Fruit fly (Drosophila melanogaster) whole organism, embryonic: ENCODE results near the gene CG45045.

Experiments used
- B-H1 ChIP-seq: fragments of 200-800 bp; sonication (Bioruptor generic); IDR thresholded peaks from 3 replicates; pipeline ENCODE4 v1.3.6; 2022; ENCODE audit warnings: missing biosample characterization, missing genetic modification characterization
- Bgb ChIP-seq: fragments of 200-800 bp; sonication (Bioruptor generic); IDR thresholded peaks from 2 replicates; pipeline ENCODE4 v1.3.6; 2022; ENCODE audit warnings: missing biosample characterization, missing genetic modification characterization; ENCODE audit not compliant: partially characterized antibody
- CG10274 ChIP-seq: fragments of 200-800 bp; sonication (Bioruptor generic); optimal IDR thresholded peaks from 3 replicates; lab custom pipeline; 2017; ENCODE audit warnings: missing biosample characterization, mild to moderate bottlenecking, missing genetic modification characterization
- CG10366 ChIP-seq: fragments of 200-800 bp; sonication (Bioruptor generic); IDR thresholded peaks from 2 replicates; pipeline ENCODE4 v1.3.6; 2022; ENCODE audit warnings: missing biosample characterization, missing genetic modification characterization
- CG10462 ChIP-seq: fragments of 200-800 bp; sonication (Bioruptor generic); optimal IDR thresholded peaks from 2 replicates; lab custom pipeline; 2016; ENCODE audit warnings: missing biosample characterization, missing genetic modification characterization
- CG11085 ChIP-seq: fragments of 200-800 bp; sonication (Bioruptor generic); IDR thresholded peaks from 2 replicates; pipeline ENCODE4 v1.3.6; 2022; ENCODE audit warnings: missing biosample characterization, missing genetic modification characterization
- CG12219 ChIP-seq: fragments of 200-800 bp; sonication (Bioruptor generic); optimal IDR thresholded peaks from 3 replicates; lab custom pipeline; 2018; ENCODE audit warnings: missing biosample characterization, mild to moderate bottlenecking, missing genetic modification characterization
- CG12769 ChIP-seq: fragments of 200-800 bp; sonication (Bioruptor generic); optimal IDR thresholded peaks from 2 replicates; lab custom pipeline; 2019; ENCODE audit warnings: missing biosample characterization, mild to moderate bottlenecking, missing genetic modification characterization, moderate library complexity
- CG1603 ChIP-seq: fragments of 200-800 bp; sonication (Bioruptor generic); optimal IDR thresholded peaks from 2 replicates; lab custom pipeline; 2019; ENCODE audit warnings: missing biosample characterization, mild to moderate bottlenecking, missing genetic modification characterization, moderate library complexity
- CG17385 ChIP-seq: fragments of 200-800 bp; sonication (Bioruptor generic); optimal IDR thresholded peaks from 3 replicates; lab custom pipeline; 2018; ENCODE audit warnings: missing biosample characterization, mild to moderate bottlenecking, missing genetic modification characterization
- CG18599 ChIP-seq: fragments of 200-800 bp; sonication (Bioruptor generic); optimal IDR thresholded peaks from 3 replicates; lab custom pipeline; 2017; ENCODE audit warnings: missing biosample characterization, missing genetic modification characterization, mild to moderate bottlenecking, moderate library complexity, missing genetic modification reagents
- CG2199 ChIP-seq: fragments of 200-800 bp; sonication (Bioruptor generic); IDR thresholded peaks from 3 replicates; pipeline ENCODE4 v1.3.6; 2022; ENCODE audit warnings: missing biosample characterization, missing genetic modification characterization
- CG5953 ChIP-seq: fragments of 200-800 bp; sonication (Bioruptor generic); IDR thresholded peaks from 2 replicates; pipeline ENCODE4 v1.3.6; 2022; ENCODE audit warnings: missing biosample characterization, missing genetic modification characterization
- CG6654 ChIP-seq: fragments of 200-800 bp; sonication (Bioruptor generic); optimal IDR thresholded peaks from 2 replicates; lab custom pipeline; 2017; ENCODE audit warnings: missing biosample characterization, mild to moderate bottlenecking, missing genetic modification characterization
- CG9797 ChIP-seq: fragments of 200-800 bp; sonication (Bioruptor generic); optimal IDR thresholded peaks from 3 replicates; lab custom pipeline; 2018; ENCODE audit warnings: missing biosample characterization, mild to moderate bottlenecking, missing genetic modification characterization
- CG9932 ChIP-seq: fragments of 200-800 bp; sonication (Bioruptor generic); IDR thresholded peaks from 2 replicates; pipeline ENCODE4 v1.3.6; 2022; ENCODE audit warnings: missing biosample characterization, missing genetic modification characterization
- CTCF ChIP-seq: fragments of 200-800 bp; sonication (Bioruptor generic); optimal IDR thresholded peaks from 2 replicates; lab custom pipeline; 2017; ENCODE audit warnings: missing biosample characterization, mild to moderate bottlenecking, missing genetic modification characterization, moderate library complexity
- HLH4C ChIP-seq: fragments of 200-800 bp; sonication (Bioruptor generic); IDR thresholded peaks from 3 replicates; pipeline ENCODE4 v1.3.6; 2022; ENCODE audit warnings: missing biosample characterization, missing genetic modification characterization; ENCODE audit not compliant: partially characterized antibody
- Hey ChIP-seq: fragments of 200-800 bp; sonication (Bioruptor generic); optimal IDR thresholded peaks from 3 replicates; lab custom pipeline; 2018; ENCODE audit warnings: missing biosample characterization, mild to moderate bottlenecking, missing genetic modification characterization
- Hr78 ChIP-seq, 2 experiments: fragments of 200-800 bp in 1 of 2; fragments of >200 bp in 1 of 2; sonication (Bioruptor generic) in 1 of 2; optimal IDR thresholded peaks; 2 replicates each; lab custom pipeline; 2017 to 2019; ENCODE audit warnings: missing biosample characterization in 2 of 2, missing genetic modification characterization in 2 of 2, mild to moderate bottlenecking in 1 of 2, moderate library complexity in 1 of 2
- NFAT ChIP-seq: fragments of 200-800 bp; sonication (Bioruptor generic); IDR thresholded peaks from 2 replicates; pipeline ENCODE4 v1.3.6; 2022; ENCODE audit warnings: missing biosample characterization, missing genetic modification characterization
- NK7.1 ChIP-seq: fragments of 200-800 bp; sonication (Bioruptor generic); optimal IDR thresholded peaks from 3 replicates; lab custom pipeline; 2016; ENCODE audit warnings: missing biosample characterization, missing genetic modification characterization
- Optix ChIP-seq: fragments of 200-800 bp; sonication (Bioruptor generic); IDR thresholded peaks from 3 replicates; pipeline ENCODE4 v1.3.6; 2022; ENCODE audit warnings: missing biosample characterization, missing genetic modification characterization
- Ptx1 ChIP-seq: fragments of 200-800 bp; sonication (Bioruptor generic); IDR thresholded peaks from 2 replicates; pipeline ENCODE4 v1.3.6; 2022; ENCODE audit warnings: missing biosample characterization, missing genetic modification characterization
- Sry-β ChIP-seq: fragments of 200-800 bp; sonication (Bioruptor generic); optimal IDR thresholded peaks from 2 replicates; lab custom pipeline; 2018; ENCODE audit warnings: missing biosample characterization, mild to moderate bottlenecking, missing genetic modification characterization, moderate library complexity
- Usf ChIP-seq: fragments of 200-800 bp; sonication (Bioruptor generic); optimal IDR thresholded peaks from 2 replicates; lab custom pipeline; 2017; ENCODE audit warnings: missing genotype, missing biosample characterization, missing genetic modification characterization
- ab ChIP-seq: fragments of 200-800 bp; sonication (Bioruptor generic); optimal IDR thresholded peaks from 2 replicates; lab custom pipeline; 2016; ENCODE audit warnings: missing biosample characterization, missing genetic modification characterization
- al ChIP-seq: fragments of 200-800 bp; sonication (Bioruptor generic); IDR thresholded peaks from 2 replicates; pipeline ENCODE4 v1.3.6; 2022; ENCODE audit warnings: missing biosample characterization, missing genetic modification characterization
- amos ChIP-seq: fragments of 200-800 bp; sonication (Bioruptor generic); IDR thresholded peaks from 2 replicates; pipeline ENCODE4 v1.3.6; 2022; ENCODE audit warnings: missing biosample characterization, missing genetic modification characterization; ENCODE audit not compliant: partially characterized antibody
- ara ChIP-seq: fragments of 200-800 bp; sonication (Bioruptor generic); IDR thresholded peaks from 2 replicates; pipeline ENCODE4 v1.3.6; 2022; ENCODE audit warnings: missing biosample characterization, missing genetic modification characterization
- ato ChIP-seq: fragments of 200-800 bp; sonication (Bioruptor generic); IDR thresholded peaks from 2 replicates; pipeline ENCODE4 v1.3.6; 2022; ENCODE audit warnings: missing biosample characterization, missing genetic modification characterization; ENCODE audit not compliant: partially characterized antibody
- bsh ChIP-seq, 2 experiments: fragments of 200-800 bp; sonication (Bioruptor generic); optimal IDR thresholded peaks; 2 replicates each; lab custom pipeline; 2017 to 2018; ENCODE audit warnings: mild to moderate bottlenecking in 2 of 2, missing biosample characterization in 2 of 2, missing genetic modification characterization in 2 of 2, moderate library complexity in 1 of 2
- cg ChIP-seq: fragments of 200-800 bp; sonication (Bioruptor generic); optimal IDR thresholded peaks from 3 replicates; lab custom pipeline; 2019; ENCODE audit warnings: missing biosample characterization, mild to moderate bottlenecking, missing genetic modification characterization, moderate library complexity
- chif ChIP-seq, 2 experiments: fragments of 200-800 bp; sonication (Bioruptor generic); optimal IDR thresholded peaks; 3 replicates each; lab custom pipeline; 2016; ENCODE audit warnings: missing biosample characterization in 2 of 2, missing genetic modification characterization in 2 of 2
- chn ChIP-seq: fragments of 200-800 bp; sonication (Bioruptor generic); optimal IDR thresholded peaks from 2 replicates; lab custom pipeline; 2016; ENCODE audit warnings: missing biosample characterization, missing genetic modification characterization
- ci ChIP-seq: fragments of 200-800 bp; sonication (Bioruptor generic); IDR thresholded peaks from 3 replicates; pipeline ENCODE4 v1.3.6; 2022; ENCODE audit warnings: missing biosample characterization, missing genetic modification characterization
- dan ChIP-seq: fragments of 200-800 bp; sonication (Bioruptor generic); IDR thresholded peaks from 2 replicates; pipeline ENCODE4 v1.3.6; 2022; ENCODE audit warnings: missing biosample characterization, missing genetic modification characterization
- knrl ChIP-seq: fragments of 200-800 bp; sonication (Bioruptor generic); IDR thresholded peaks from 3 replicates; pipeline ENCODE4 v1.3.6; 2022; ENCODE audit warnings: missing biosample characterization, missing genetic modification characterization; ENCODE audit not compliant: partially characterized antibody
- luna ChIP-seq: fragments of 200-800 bp; sonication (Bioruptor generic); optimal IDR thresholded peaks from 2 replicates; lab custom pipeline; 2016; ENCODE audit warnings: missing biosample characterization, missing genetic modification characterization
- nau ChIP-seq: fragments of 200-800 bp; sonication (Bioruptor generic); optimal IDR thresholded peaks from 3 replicates; lab custom pipeline; 2017; ENCODE audit warnings: missing biosample characterization, mild to moderate bottlenecking, missing genetic modification characterization, missing genetic modification reagents
- pan ChIP-seq, 4 experiments: fragments of >200 bp in 3 of 4; fragments of 200-800 bp in 1 of 4; sonication (Bioruptor generic) in 1 of 4; optimal IDR thresholded peaks in 3 of 4; IDR thresholded peaks in 1 of 4; 2 replicates each; pipeline versions ENCODE4 v1.3.6 to Lab custom; 2017 to 2022; ENCODE audit warnings: missing biosample characterization in 2 of 4, missing genetic modification characterization in 2 of 4, mixed read lengths in 1 of 4
- pb ChIP-seq: fragments of 200-800 bp; sonication (Bioruptor generic); optimal IDR thresholded peaks from 3 replicates; lab custom pipeline; 2016; ENCODE audit warnings: missing biosample characterization, missing genetic modification characterization
- peb ChIP-seq: fragments of 200-800 bp; sonication (Bioruptor generic); IDR thresholded peaks from 2 replicates; pipeline ENCODE4 v1.3.6; 2022; ENCODE audit warnings: missing biosample characterization, missing genetic modification characterization
- pita ChIP-seq: fragments of 200-800 bp; sonication (Bioruptor generic); optimal IDR thresholded peaks from 2 replicates; lab custom pipeline; 2017; ENCODE audit warnings: missing biosample characterization, mild to moderate bottlenecking, missing genetic modification characterization
- pros ChIP-seq: fragments of 200-800 bp; sonication (Bioruptor generic); optimal IDR thresholded peaks from 3 replicates; lab custom pipeline; 2019; ENCODE audit warnings: missing biosample characterization, mild to moderate bottlenecking, missing genetic modification characterization, moderate library complexity
- sens ChIP-seq: fragments of 200-800 bp; sonication (Bioruptor generic); peaks from one replicate; lab custom pipeline; 2016; ENCODE audit warnings: missing biosample characterization, missing genetic modification characterization
- tin ChIP-seq: fragments of 200-800 bp; sonication (Bioruptor generic); optimal IDR thresholded peaks from 3 replicates; lab custom pipeline; 2016; ENCODE audit warnings: missing biosample characterization, missing genetic modification characterization
- zfh1 ChIP-seq: fragments of 200-800 bp; sonication (Bioruptor generic); IDR thresholded peaks from 3 replicates; pipeline ENCODE4 v1.3.6; 2022; ENCODE audit warnings: missing biosample characterization, missing genetic modification characterization

Gene CG45045

DNA sequence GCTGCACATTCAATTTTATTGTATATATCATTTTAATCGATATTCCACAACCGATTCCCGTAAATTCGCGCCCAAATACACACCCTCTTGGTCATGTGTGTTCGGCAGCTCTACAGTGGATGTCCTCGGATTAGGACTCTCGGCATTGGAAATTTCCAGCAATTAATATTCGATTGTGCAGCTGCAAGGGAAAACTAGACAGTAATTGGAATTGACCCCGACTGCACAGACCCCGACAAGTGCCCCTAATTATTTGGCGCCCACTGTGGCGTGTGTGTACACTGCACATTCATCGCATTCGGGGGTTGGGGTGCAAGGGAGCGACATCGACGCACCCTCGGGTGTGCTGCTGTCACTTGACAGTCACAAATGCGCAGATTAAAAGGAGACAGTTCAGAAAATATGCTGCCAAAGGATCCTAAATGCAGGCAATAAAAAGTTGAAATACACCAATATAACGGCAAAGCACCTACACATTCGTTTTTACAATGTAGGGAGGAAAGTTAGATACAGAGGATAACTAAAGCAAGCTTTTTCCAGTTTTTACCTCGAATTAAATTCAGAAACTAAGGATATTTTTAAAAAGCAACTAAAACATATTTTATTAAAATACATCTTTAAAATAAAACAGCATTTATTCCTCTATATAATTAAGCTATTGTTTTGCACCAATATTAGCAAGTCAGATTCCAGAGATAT lies 41.6 kb downstream of the CG45045 start (continued):
- TF ChIP-seq bsh (GFP tag; optimal IDR thresholded peaks at IDR 0.05; lab: Kevin White, UChicago) (peak in 1 of 2 experiments; percentile 23), tin (peak; percentile 18), CG9797 (GFP tag; lab: Kevin White, UChicago) (no peak), pros (GFP tag; lab: Kevin White, UChicago) (peak; percentile 56), CG1603 (tag; lab: Kevin White, UChicago) (peak; percentile 35), chif (GFP tag; optimal IDR thresholded peaks at IDR 0.05; lab: Kevin White, UChicago) (peak in 1 of 2 experiments; percentile 12), ci (peak; percentile 60; the same call in 2 of the 3 replicates), ab (GFP tag; lab: Kevin White, UChicago) (no peak), CG6654 (no peak), CG18599 (peak; percentile 13), Hey (tag; lab: Kevin White, UChicago) (no peak), CG17385 (GFP tag; lab: Kevin White, UChicago) (no peak), HLH4C (no peak), CG9932 (GFP tag; lab: Robert Waterston, UW) (no peak), nau (GFP tag; lab: Kevin White, UChicago) (no peak), Ptx1 (GFP tag; lab: Robert Waterston, UW) (peak; percentile 10; the same call in 1 of the 2 replicates), sens (GFP tag; lab: Kevin White, UChicago) (no peak), CG10366 (GFP tag; lab: Robert Waterston, UW) (0 out of 2 replicates have a peak, but pooled peaks have one; percentile 23), zfh1 (GFP tag; lab: Robert Waterston, UW) (0 out of 3 replicates have a peak, but pooled peaks have one; percentile 47), CG2199 (GFP tag; lab: Robert Waterston, UW) (0 out of 3 replicates have a peak, but pooled peaks have one; percentile 54), CG5953 (GFP tag; lab: Robert Waterston, UW) (no peak), B-H1 (GFP tag; lab: Robert Waterston, UW) (no peak), Sry-β (no peak), luna (GFP tag; lab: Kevin White, UChicago) (no peak), Optix (peak; percentile 39; the same call in 1 of the 3 replicates), CTCF (GFP tag; lab: Kevin White, UChicago) (no peak), dan (GFP tag; lab: Robert Waterston, UW) (no peak), CG12769 (tag; lab: Kevin White, UChicago) (no peak), Hr78 (GFP tag; optimal IDR thresholded peaks at IDR 0.05; lab: Kevin White, UChicago) (no peak), CG12219 (no peak), ato (GFP tag; lab: Robert Waterston, UW) (no peak)

DNA sequence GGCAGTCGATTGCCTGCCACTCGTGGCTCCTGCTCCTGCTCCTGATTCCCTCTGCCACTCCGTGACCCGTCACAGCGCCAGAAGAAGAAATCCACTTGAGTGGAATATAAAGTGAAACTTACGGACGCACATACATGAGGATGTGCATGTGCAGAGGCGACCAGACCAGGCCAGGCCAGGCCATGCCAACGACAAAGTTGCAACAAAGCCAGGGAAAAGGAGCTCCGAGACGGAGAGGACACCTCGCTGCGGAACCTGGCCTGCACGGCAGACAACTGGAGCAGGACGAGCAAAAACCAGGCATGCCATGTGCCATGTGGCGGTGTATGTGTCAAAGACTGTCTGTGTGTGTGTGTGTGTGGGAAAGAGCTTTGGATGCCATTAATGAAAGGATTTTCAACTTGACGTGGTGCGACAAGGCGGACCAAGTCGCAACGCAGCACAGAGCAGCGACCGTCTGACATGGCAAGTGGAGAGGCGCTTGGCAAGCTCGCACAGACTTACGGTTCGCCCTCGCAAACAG lies 42.3 kb downstream of the CG45045 start:
- TF ChIP-seq CG10274 (GFP tag; lab: Kevin White, UChicago) (no peak), Bgb (0 out of 2 replicates have a peak, but pooled peaks have one; percentile 30), pita (GFP tag; lab: Kevin White, UChicago) (no peak), amos (GFP tag; lab: Robert Waterston, UW) (0 out of 2 replicates have a peak, but pooled peaks have one; percentile 2), CG10462 (GFP tag; lab: Kevin White, UChicago) (no peak), cg (GFP tag; lab: Kevin White, UChicago) (peak; percentile 19), sens (GFP tag; lab: Kevin White, UChicago) (peak; percentile 1), knrl (0 out of 3 replicates have a peak, but pooled peaks have one; percentile 29), CG9932 (GFP tag; lab: Robert Waterston, UW) (no peak), zfh1 (GFP tag; lab: Robert Waterston, UW) (no peak), CG11085 (GFP tag; lab: Robert Waterston, UW) (no peak), NFAT (GFP tag; lab: Robert Waterston, UW) (no peak), ci (0 out of 3 replicates have a peak, but pooled peaks have one; percentile 17), CG6654 (no peak), al (GFP tag; lab: Robert Waterston, UW) (no peak), pb (GFP tag; lab: Kevin White, UChicago) (no peak), ara (0 out of 2 replicates have a peak, but pooled peaks have one; percentile 21), peb (GFP tag; lab: Robert Waterston, UW) (no peak), chn (GFP tag; lab: Kevin White, UChicago) (no peak), Usf (GFP tag; lab: Kevin White, UChicago) (no peak), NK7.1 (no peak), pan (optimal IDR thresholded peaks at IDR 0.05; lab: Kevin White, UChicago) (no peak), pan (GFP tag; optimal IDR thresholded peaks at IDR 0.05 in 1 of 2, IDR thresholded peaks at IDR 0.05 in 1 of 2) (no peak)
